Worm (Caenorhabditis elegans) whole organism, L1 larva: Measurements from ENCODE around the gene lec-2.

Experiments used
- Y116A8C.19 ChIP-seq: sonication (generic microtip); optimal IDR thresholded peaks from 2 replicates; lab custom pipeline; 2016; ENCODE audit warnings: missing compliant biosample characterization, missing genetic modification characterization, borderline replicate concordance
- fos-1 ChIP-seq: fragments of 150-350 bp; optimal IDR thresholded peaks from 2 replicates; lab custom pipeline; 2014; ENCODE audit warnings: missing biosample characterization, missing genetic modification characterization
- lsy-2 ChIP-seq, 2 experiments: fragments of 150-350 bp; optimal IDR thresholded peaks; 2 replicates each; lab custom pipeline; 2014; ENCODE audit warnings: missing biosample characterization in 2 of 2, missing genetic modification characterization in 2 of 2
- nhr-11 ChIP-seq: fragments of 150-350 bp; optimal IDR thresholded peaks from 2 replicates; lab custom pipeline; 2014; ENCODE audit warnings: missing biosample characterization, missing genetic modification characterization
- nhr-84 ChIP-seq: sonication (generic microtip); optimal IDR thresholded peaks from 2 replicates; lab custom pipeline; 2017; ENCODE audit warnings: missing biosample characterization, missing genetic modification characterization
- skn-1 ChIP-seq: fragments of 150-350 bp; optimal IDR thresholded peaks from 2 replicates; lab custom pipeline; 2014; ENCODE audit warnings: missing biosample characterization, missing genetic modification characterization
- xbp-1 ChIP-seq: sonication (generic microtip); optimal IDR thresholded peaks from 2 replicates; lab custom pipeline; 2016; ENCODE audit warnings: missing genetic modification characterization, missing compliant biosample characterization

DNA sequence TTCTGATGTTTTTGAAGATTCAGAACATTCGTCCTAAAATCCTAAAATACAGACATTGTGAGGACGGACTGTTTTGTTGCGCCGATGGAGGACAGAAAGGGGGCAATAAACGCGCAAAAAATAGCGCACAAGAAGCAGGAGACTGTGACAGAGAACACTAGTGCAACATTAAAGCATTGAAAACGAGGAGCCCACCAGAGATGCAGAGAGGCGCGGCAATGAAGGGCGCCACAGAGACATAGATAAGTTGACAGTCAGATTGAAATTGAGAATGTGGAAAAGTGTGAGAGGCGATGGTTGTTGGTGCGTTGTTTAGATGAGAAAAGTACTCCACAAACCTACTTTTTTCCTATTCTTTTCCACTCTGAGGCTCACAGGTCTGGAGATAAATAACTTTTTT, 41.0 kb downstream of the lec-2 start, which contains the start of gene aakg-5:
- TF ChIP-seq xbp-1 (tag; lab: Kevin White, UChicago) (peak; percentile 79), fos-1 (tag; lab: Kevin White, UChicago) (peak; percentile 67), lsy-2 (tag; optimal IDR thresholded peaks at IDR 0.05; lab: Kevin White, UChicago) (peak; percentile 78 to 89), skn-1 (tag; lab: Kevin White, UChicago) (peak; percentile 90), nhr-84 (tag; lab: Kevin White, UChicago) (no peak), nhr-11 (peak; percentile 79), Y116A8C.19 (tag; lab: Kevin White, UChicago) (no peak)
